Fruit fly (Drosophila melanogaster) whole organism, wandering third instar larva: ENCODE data around the gene CG32986.

Source experiments
- Abd-B ChIP-seq: fragments of >200 bp; optimal IDR thresholded peaks from 2 replicates; lab custom pipeline; 2017; ENCODE audit warnings: missing biosample characterization, missing genetic modification characterization
- CG32264 ChIP-seq: fragments of 200-800 bp; sonication (Bioruptor generic); optimal IDR thresholded peaks from 2 replicates; lab custom pipeline; 2016; ENCODE audit warnings: missing biosample characterization, missing genetic modification characterization
- CG9705 ChIP-seq: fragments of 200-800 bp; sonication (Bioruptor generic); optimal IDR thresholded peaks from 2 replicates; lab custom pipeline; 2018; ENCODE audit warnings: missing biosample characterization, mild to moderate bottlenecking, missing genetic modification characterization
- CrebA ChIP-seq: fragments of 200-800 bp; sonication (Bioruptor generic); optimal IDR thresholded peaks from 2 replicates; lab custom pipeline; 2016; ENCODE audit warnings: missing biosample characterization, mild to moderate bottlenecking, missing genetic modification characterization, borderline replicate concordance
- Dfd ChIP-seq: fragments of >200 bp; optimal IDR thresholded peaks from 2 replicates; lab custom pipeline; 2017; ENCODE audit warnings: missing biosample characterization, missing genetic modification characterization
- Dif ChIP-seq: fragments of 200-275, 200-300 bp; sonication (Bioruptor generic); optimal IDR thresholded peaks from 2 replicates; lab custom pipeline; 2018; ENCODE audit warnings: missing biosample characterization, missing genetic modification characterization; ENCODE audit not compliant: partially characterized antibody
- GATAd ChIP-seq: sonication (Bioruptor generic); optimal IDR thresholded peaks from 2 replicates; lab custom pipeline; 2016; ENCODE audit warnings: missing biosample characterization, missing genetic modification characterization
- HLH106 ChIP-seq: fragments of 200-800 bp; optimal IDR thresholded peaks from 3 replicates; lab custom pipeline; 2019; ENCODE audit warnings: missing biosample characterization, mild to moderate bottlenecking, missing genetic modification characterization, moderate library complexity
- Hnf4 ChIP-seq: fragments of 200-800 bp; sonication (Bioruptor generic); optimal IDR thresholded peaks from 2 replicates; lab custom pipeline; 2016; ENCODE audit warnings: missing biosample characterization, mild to moderate bottlenecking, missing genetic modification characterization
- Hr78 ChIP-seq: fragments of >200 bp; optimal IDR thresholded peaks from 2 replicates; lab custom pipeline; 2017; ENCODE audit warnings: missing biosample characterization, missing genetic modification characterization
- Hr83 ChIP-seq: fragments of 200-300 bp; sonication (Bioruptor generic); optimal IDR thresholded peaks from 2 replicates; lab custom pipeline; 2016; ENCODE audit warnings: missing biosample characterization, mild to moderate bottlenecking, missing genetic modification characterization, moderate library complexity; ENCODE audit not compliant: poor library complexity, severe bottlenecking
- Jra ChIP-seq: sonication (Bioruptor generic); optimal IDR thresholded peaks from 2 replicates; lab custom pipeline; 2016; ENCODE audit warnings: missing biosample characterization, missing genetic modification characterization
- Mio ChIP-seq: sonication (Bioruptor generic); optimal IDR thresholded peaks from 2 replicates; lab custom pipeline; 2016; ENCODE audit warnings: missing biosample characterization, missing genetic modification characterization
- Myc ChIP-seq: fragments of >200 bp; optimal IDR thresholded peaks from 2 replicates; lab custom pipeline; 2017
- OdsH ChIP-seq: fragments of 200-800 bp; sonication (Bioruptor generic); optimal IDR thresholded peaks from 2 replicates; lab custom pipeline; 2016; ENCODE audit warnings: missing biosample characterization, mild to moderate bottlenecking, missing genetic modification characterization
- Rel ChIP-seq, 2 experiments: fragments of 200-800 bp; sonication (Bioruptor generic) in 1 of 2; optimal IDR thresholded peaks; 2 replicates in 1 of 2; 3 replicates in 1 of 2; lab custom pipeline; 2016 to 2019; ENCODE audit warnings: mild to moderate bottlenecking in 2 of 2, missing biosample characterization in 2 of 2, missing genetic modification characterization in 2 of 2, moderate library complexity in 1 of 2
- Sp1 ChIP-seq: fragments of 200-800 bp; sonication (Bioruptor generic); optimal IDR thresholded peaks from 3 replicates; lab custom pipeline; 2019; ENCODE audit warnings: missing biosample characterization, mild to moderate bottlenecking, missing genetic modification characterization, moderate library complexity
- br ChIP-seq: fragments of 200-800 bp; sonication (Bioruptor generic); optimal IDR thresholded peaks from 2 replicates; lab custom pipeline; 2016; ENCODE audit warnings: missing biosample characterization, missing genetic modification characterization
- brk ChIP-seq: fragments of 200-800 bp; sonication (Bioruptor generic); optimal IDR thresholded peaks from 2 replicates; lab custom pipeline; 2016; ENCODE audit warnings: missing biosample characterization, mild to moderate bottlenecking, missing genetic modification characterization
- dl ChIP-seq, 2 experiments: fragments of 175-275, 200-275 bp in 1 of 2; fragments of 200-275 bp in 1 of 2; sonication (Bioruptor generic); optimal IDR thresholded peaks; lab custom pipeline; 2018; ENCODE audit warnings: mild to moderate bottlenecking in 2 of 2, missing biosample characterization in 2 of 2, missing genetic modification characterization in 2 of 2, moderate library complexity in 2 of 2; ENCODE audit not compliant: partially characterized antibody in 2 of 2, insufficient read depth in 1 of 2
- dmrt93B ChIP-seq: fragments of 200-800 bp; sonication (Bioruptor generic); optimal IDR thresholded peaks from 2 replicates; lab custom pipeline; 2018; ENCODE audit warnings: missing biosample characterization, mild to moderate bottlenecking, missing genetic modification characterization
- dsf ChIP-seq: sonication (Bioruptor generic); optimal IDR thresholded peaks from 2 replicates; lab custom pipeline; 2016; ENCODE audit warnings: missing biosample characterization, missing genetic modification characterization, borderline replicate concordance
- ey ChIP-seq: fragments of 200-800 bp; sonication (Bioruptor generic); optimal IDR thresholded peaks from 2 replicates; lab custom pipeline; 2016; ENCODE audit warnings: missing biosample characterization, missing genetic modification characterization
- foxo ChIP-seq, 2 experiments: fragments of 200-800 bp; sonication (Bioruptor generic); optimal IDR thresholded peaks; 2 replicates in 1 of 2; 3 replicates in 1 of 2; lab custom pipeline; 2016 to 2017; ENCODE audit warnings: missing biosample characterization in 2 of 2, missing genetic modification characterization in 2 of 2
- fru ChIP-seq: fragments of 200-800 bp; sonication (Bioruptor generic); optimal IDR thresholded peaks from 3 replicates; lab custom pipeline; 2016; ENCODE audit warnings: missing biosample characterization, mild to moderate bottlenecking, missing genetic modification characterization
- h ChIP-seq: fragments of 200-800 bp; sonication (Bioruptor generic); optimal IDR thresholded peaks from 3 replicates; lab custom pipeline; 2016; ENCODE audit warnings: missing biosample characterization, mild to moderate bottlenecking, missing genetic modification characterization
- jim ChIP-seq: fragments of 175-275, 200-325 bp; sonication (Bioruptor generic); optimal IDR thresholded peaks from 2 replicates; lab custom pipeline; 2016; ENCODE audit warnings: missing biosample characterization, mild to moderate bottlenecking, missing genetic modification characterization
- lola ChIP-seq: fragments of >200 bp; optimal IDR thresholded peaks from 2 replicates; lab custom pipeline; 2017; ENCODE audit warnings: missing biosample characterization, missing genetic modification characterization
- pan ChIP-seq: fragments of >200 bp; optimal IDR thresholded peaks from 2 replicates; lab custom pipeline; 2017
- psq ChIP-seq: fragments of 200-800 bp; sonication (Bioruptor generic); optimal IDR thresholded peaks from 3 replicates; lab custom pipeline; 2017; ENCODE audit warnings: missing biosample characterization, mild to moderate bottlenecking, missing genetic modification characterization, moderate library complexity
- rgr ChIP-seq: fragments of 200-800 bp; sonication (Bioruptor generic); optimal IDR thresholded peaks from 3 replicates; lab custom pipeline; 2016; ENCODE audit warnings: missing biosample characterization, mild to moderate bottlenecking, missing genetic modification characterization
- sage ChIP-seq: fragments of 200-800 bp; sonication (Bioruptor generic); optimal IDR thresholded peaks from 2 replicates; lab custom pipeline; 2016; ENCODE audit warnings: missing biosample characterization, mild to moderate bottlenecking, missing genetic modification characterization
- sv ChIP-seq: fragments of 200-800 bp; sonication (Bioruptor generic); optimal IDR thresholded peaks from 3 replicates; lab custom pipeline; 2016; ENCODE audit warnings: missing biosample characterization, missing genetic modification characterization
- tai ChIP-seq: sonication (Bioruptor generic); optimal IDR thresholded peaks from 2 replicates; lab custom pipeline; 2016; ENCODE audit warnings: missing biosample characterization, missing genetic modification characterization
- woc ChIP-seq: sonication (Bioruptor generic); optimal IDR thresholded peaks from 2 replicates; lab custom pipeline; 2016; ENCODE audit warnings: missing biosample characterization, mild to moderate bottlenecking, missing genetic modification characterization

Gene CG32986

DNA sequence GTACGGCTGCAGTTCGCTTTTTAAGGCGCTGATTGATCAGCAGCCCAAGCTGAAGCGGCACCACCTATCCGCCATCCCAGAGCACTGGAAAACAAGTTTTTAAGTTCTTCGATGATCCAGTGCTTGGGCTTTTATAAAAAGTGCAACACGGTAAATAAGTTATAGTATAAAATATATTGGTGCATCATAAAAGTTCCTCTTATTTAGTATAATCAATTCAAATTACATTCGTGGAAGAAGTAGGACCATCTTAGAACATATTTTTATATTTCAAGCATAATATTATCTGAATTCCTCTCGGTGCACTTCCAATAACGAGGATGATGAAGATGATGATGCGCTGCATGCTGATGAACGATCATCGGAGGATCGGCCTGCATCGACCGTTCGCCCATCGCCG lies 7.1 kb upstream of the CG32986 start:
- peak; percentile 69 for TF ChIP-seq HLH106 (tag; lab: Kevin White, UChicago)
- TF ChIP-seq OdsH: no peak
- TF ChIP-seq CrebA (GFP tag; lab: Kevin White, UChicago): no peak
- TF ChIP-seq dmrt93B (GFP tag; lab: Kevin White, UChicago): peak; percentile 30
- TF ChIP-seq dl (GFP tag; optimal IDR thresholded peaks at IDR 0.05; lab: Kevin White, UChicago; ENCODE audit: insufficient read depth in 1 of 2, partially characterized antibody in 2 of 2): no peak
- no peak for TF ChIP-seq pan (lab: Kevin White, UChicago)
- TF ChIP-seq Sp1: peak; percentile 14
- peak; percentile 73 for TF ChIP-seq h (GFP tag; lab: Kevin White, UChicago)
- no peak for TF ChIP-seq Myc
- TF ChIP-seq Mio (GFP tag; lab: Kevin White, UChicago): no peak
- TF ChIP-seq foxo (GFP tag; optimal IDR thresholded peaks at IDR 0.05; lab: Kevin White, UChicago): peak in 1 of 2 experiments; percentile 65
- TF ChIP-seq brk (GFP tag; lab: Kevin White, UChicago): peak; percentile 5
- TF ChIP-seq Dfd (GFP tag; lab: Kevin White, UChicago): no peak
- no peak for TF ChIP-seq Abd-B (GFP tag; lab: Kevin White, UChicago)
- no peak for TF ChIP-seq Dif
- no peak for TF ChIP-seq br (GFP tag; lab: Kevin White, UChicago)
- peak; percentile 31 for TF ChIP-seq psq (GFP tag; lab: Kevin White, UChicago)
- TF ChIP-seq ey (GFP tag; lab: Kevin White, UChicago): peak; percentile 65
- peak; percentile 9 for TF ChIP-seq rgr (GFP tag; lab: Kevin White, UChicago)
- TF ChIP-seq woc (GFP tag; lab: Kevin White, UChicago): peak; percentile 56
- TF ChIP-seq fru (GFP tag; lab: Kevin White, UChicago): peak; percentile 67
- no peak for TF ChIP-seq dsf

dm6 chr2L:8857752-8858151 lies 4.8 kb upstream of the CG32986 start:
- TF ChIP-seq CG9705 (GFP tag; lab: Kevin White, UChicago): no peak
- no peak for TF ChIP-seq lola (GFP tag; lab: Kevin White, UChicago)
- no peak for TF ChIP-seq Mio (GFP tag; lab: Kevin White, UChicago)
- TF ChIP-seq sv (GFP tag; lab: Kevin White, UChicago): no peak
- TF ChIP-seq Dif: no peak
- TF ChIP-seq foxo (GFP tag; optimal IDR thresholded peaks at IDR 0.05; lab: Kevin White, UChicago): no peak
- no peak for TF ChIP-seq CrebA (GFP tag; lab: Kevin White, UChicago)
- TF ChIP-seq Jra (GFP tag; lab: Kevin White, UChicago): no peak
- TF ChIP-seq jim (GFP tag; lab: Kevin White, UChicago): no peak
- TF ChIP-seq fru (GFP tag; lab: Kevin White, UChicago): no peak
- no peak for TF ChIP-seq Hr83 (GFP tag; lab: Kevin White, UChicago)
- TF ChIP-seq Rel (GFP tag; optimal IDR thresholded peaks at IDR 0.05; lab: Kevin White, UChicago): no peak
- TF ChIP-seq Rel (tag; optimal IDR thresholded peaks at IDR 0.05; lab: Kevin White, UChicago): no peak
- no peak for TF ChIP-seq OdsH
- TF ChIP-seq dmrt93B (GFP tag; lab: Kevin White, UChicago): no peak
- TF ChIP-seq dsf: no peak

- TF ChIP-seq Dif (no peak), Dfd (GFP tag; lab: Kevin White, UChicago) (no peak), brk (GFP tag; lab: Kevin White, UChicago) (peak; percentile 70), tai (peak; percentile 84), ey (GFP tag; lab: Kevin White, UChicago) (peak; percentile 47), psq (GFP tag; lab: Kevin White, UChicago) (peak; percentile 56), Rel (GFP tag; optimal IDR thresholded peaks at IDR 0.05; lab: Kevin White, UChicago) (no peak), Rel (tag; optimal IDR thresholded peaks at IDR 0.05; lab: Kevin White, UChicago) (no peak), Hr78 (no peak), jim (GFP tag; lab: Kevin White, UChicago) (peak; percentile 65), HLH106 (tag; lab: Kevin White, UChicago) (peak; percentile 38), br (GFP tag; lab: Kevin White, UChicago) (peak; percentile 75), Mio (GFP tag; lab: Kevin White, UChicago) (peak; percentile 34), dsf (peak; percentile 14), CG9705 (GFP tag; lab: Kevin White, UChicago) (peak; percentile 48), h (GFP tag; lab: Kevin White, UChicago) (peak; percentile 85), dmrt93B (GFP tag; lab: Kevin White, UChicago) (peak; percentile 48), Hnf4 (GFP tag; lab: Kevin White, UChicago) (peak; percentile 84), dl (GFP tag; optimal IDR thresholded peaks at IDR 0.05; lab: Kevin White, UChicago; ENCODE audit: insufficient read depth in 1 of 2, partially characterized antibody in 2 of 2) (no peak), foxo (GFP tag; optimal IDR thresholded peaks at IDR 0.05; lab: Kevin White, UChicago) (peak in 1 of 2 experiments; percentile 77), CG32264 (GFP tag; lab: Kevin White, UChicago) (peak; percentile 61), GATAd (GFP tag; lab: Kevin White, UChicago) (peak; percentile 38), Abd-B (GFP tag; lab: Kevin White, UChicago) (no peak), Sp1 (peak; percentile 57), Hr83 (GFP tag; lab: Kevin White, UChicago) (peak; percentile 98), sage (GFP tag; lab: Kevin White, UChicago) (peak; percentile 21), Jra (GFP tag; lab: Kevin White, UChicago) (peak; percentile 66), Myc (no peak), fru (GFP tag; lab: Kevin White, UChicago) (peak; percentile 75), rgr (GFP tag; lab: Kevin White, UChicago) (peak; percentile 91), OdsH (peak; percentile 81)
Measured at dm6 chr2L:8859839-8860238, 2.7 kb upstream of the CG32986 start.
